Worm (Caenorhabditis elegans): ENCODE measurements around the gene fbxb-107.

DNA sequence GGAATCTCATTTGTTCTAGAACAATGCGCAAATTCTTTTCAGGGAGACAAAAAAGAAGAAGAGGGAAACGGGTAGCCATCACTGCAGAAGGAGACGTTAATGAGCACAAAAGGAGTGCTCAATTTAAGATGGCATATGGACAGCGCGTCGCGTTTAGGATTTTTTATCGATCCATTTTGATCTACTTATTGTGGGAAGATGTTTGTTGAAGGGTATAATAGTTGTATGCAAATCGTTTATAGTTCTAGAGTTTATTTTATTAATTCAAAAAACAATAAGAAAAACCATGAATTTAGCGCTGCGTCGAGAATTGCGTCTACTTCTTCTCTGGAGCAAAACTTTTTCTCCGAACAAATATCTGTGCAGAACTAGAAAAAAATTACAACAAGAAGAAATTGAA is 15.0 kb downstream of the fbxb-107 start, which contains the start of gene sdz-9:
- no peak for TF ChIP-seq nhr-48 (tag; optimal IDR thresholded peaks at IDR 0.05)
- no peak for TF ChIP-seq ctbp-1 (GFP tag; IDR thresholded peaks at IDR 0.05)
- no peak for TF ChIP-seq lin-15B (tag; optimal IDR thresholded peaks at IDR 0.05)
- TF ChIP-seq ceh-28 (tag; optimal IDR thresholded peaks at IDR 0.05): no peak
- no peak for TF ChIP-seq nhr-25 (tag; optimal IDR thresholded peaks at IDR 0.05; ENCODE audit: borderline replicate concordance, insufficient read depth)
- no peak for TF ChIP-seq nhr-28 (tag; optimal IDR thresholded peaks at IDR 0.05)
- TF ChIP-seq ztf-11 (tag; optimal IDR thresholded peaks at IDR 0.05): no peak
- no peak for TF ChIP-seq attf-4 (tag; optimal IDR thresholded peaks at IDR 0.05)
- no peak for TF ChIP-seq gei-8 (GFP tag; optimal IDR thresholded peaks at IDR 0.05)
- TF ChIP-seq mep-1 (tag; optimal IDR thresholded peaks at IDR 0.05): no peak
- TF ChIP-seq ceh-62 (tag; optimal IDR thresholded peaks at IDR 0.05): no peak
- no peak for TF ChIP-seq ces-1 (GFP tag; optimal IDR thresholded peaks at IDR 0.05)
